Worm (Caenorhabditis elegans): ENCODE measurements around the gene cogc-6.

ce11 chrV:8206931-8207330 is 14.2 kb downstream of the cogc-6 start, which contains the start of gene timp-1:
- no peak for TF ChIP-seq ztf-11 (tag; optimal IDR thresholded peaks at IDR 0.05)
- no peak for TF ChIP-seq skn-1 (tag; optimal IDR thresholded peaks at IDR 0.05)
- TF ChIP-seq fos-1 (tag; optimal IDR thresholded peaks at IDR 0.05) = no peak
- TF ChIP-seq unc-62 (GFP tag; optimal IDR thresholded peaks at IDR 0.05) = no peak
- no peak for TF ChIP-seq nhr-12 (tag; optimal IDR thresholded peaks at IDR 0.05)
